Worm (Caenorhabditis elegans): ENCODE results near the gene F52E1.5.
A peak's percentile ranks its signal among the peaks of the same experiment; 100 is the strongest.

Gene F52E1.5

DNA sequence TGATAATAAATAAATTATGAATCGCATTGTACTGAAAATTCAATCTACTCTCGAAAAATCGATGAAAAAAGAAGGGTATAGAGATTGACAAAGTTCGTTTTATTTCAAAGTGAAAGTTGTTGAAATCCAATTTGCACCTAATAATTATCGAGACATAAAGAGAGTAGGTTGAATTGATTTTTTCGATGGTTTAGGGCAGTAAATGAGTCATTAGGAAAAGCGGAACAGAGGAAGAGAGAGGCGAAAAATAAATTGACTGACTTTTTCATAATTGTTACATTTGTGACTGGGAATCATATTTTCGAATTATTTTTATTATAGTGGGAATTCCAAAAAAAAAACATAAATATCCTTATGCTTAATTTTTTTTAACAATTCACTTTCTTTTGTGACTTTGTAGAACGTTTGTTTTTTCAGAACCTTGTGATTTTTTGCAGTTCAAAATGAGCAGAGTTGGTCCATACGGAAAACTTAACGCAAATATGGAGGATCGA, 15.1 kb downstream of the F52E1.5 start, which contains the start of the genes pho-6 and F52E1.3:
TSS of gene pho-6 (minus strand) at position 101 of the 494 bp plus-strand sequence.
TSS of gene F52E1.3 (plus strand) at position 444 of the 494 bp plus-strand sequence.
- TF ChIP-seq ceh-9 (tag; optimal IDR thresholded peaks at IDR 0.05) (no peak), lin-39 (tag; optimal IDR thresholded peaks at IDR 0.05) (no peak), mml-1 (tag; optimal IDR thresholded peaks at IDR 0.05) (no peak), fos-1 (tag; optimal IDR thresholded peaks at IDR 0.05) (no peak), elt-1 (tag; optimal IDR thresholded peaks at IDR 0.05) (no peak), fkh-2 (tag; optimal IDR thresholded peaks at IDR 0.05) (no peak), unc-39 (tag; optimal IDR thresholded peaks at IDR 0.05) (no peak), ceh-16 (tag; optimal IDR thresholded peaks at IDR 0.05) (no peak), daf-12 (tag; optimal IDR thresholded peaks at IDR 0.05) (no peak), pqm-1 (tag; optimal IDR thresholded peaks at IDR 0.05) (no peak), snpc-4 (tag; optimal IDR thresholded peaks at IDR 0.05) (no peak), nhr-67 (tag; optimal IDR thresholded peaks at IDR 0.05) (no peak), lin-15B (tag; optimal IDR thresholded peaks at IDR 0.05) (no peak), ZK546.5 (tag; optimal IDR thresholded peaks at IDR 0.05) (no peak), nhr-76 (tag; optimal IDR thresholded peaks at IDR 0.05) (no peak)

- TF ChIP-seq sea-2 (GFP tag; optimal IDR thresholded peaks at IDR 0.05) (no peak), nhr-76 (tag; optimal IDR thresholded peaks at IDR 0.05) (no peak), aly-2 (tag; optimal IDR thresholded peaks at IDR 0.05) (no peak), fkh-2 (tag; optimal IDR thresholded peaks at IDR 0.05) (no peak), ceh-16 (tag; optimal IDR thresholded peaks at IDR 0.05) (no peak), unc-62 (GFP tag; optimal IDR thresholded peaks at IDR 0.05) (no peak), ceh-82 (tag; optimal IDR thresholded peaks at IDR 0.05) (no peak), unc-39 (tag; optimal IDR thresholded peaks at IDR 0.05) (no peak), nhr-23 (tag; optimal IDR thresholded peaks at IDR 0.05) (no peak), snpc-4 (tag; optimal IDR thresholded peaks at IDR 0.05) (no peak), lsy-12 (tag; optimal IDR thresholded peaks at IDR 0.05) (no peak), fkh-10 (GFP tag; optimal IDR thresholded peaks at IDR 0.05) (no peak), mdl-1 (tag; optimal IDR thresholded peaks at IDR 0.05) (no peak)
Observed at ce11 chrV:8400808-8401207, 21.5 kb downstream of the F52E1.5 start.

- peak in 1 of 3 experiments; percentile 69 for TF ChIP-seq elt-3 (tag; optimal IDR thresholded peaks at IDR 0.05)
- TF ChIP-seq tbx-2 (tag; optimal IDR thresholded peaks at IDR 0.05), result no peak
Observed at ce11 chrV:8401267-8401666, 22.0 kb downstream of the F52E1.5 start.

- TF ChIP-seq nhr-12 (tag; optimal IDR thresholded peaks at IDR 0.05), result no peak
- peak; percentile 93 for TF ChIP-seq elt-2 (tag; optimal IDR thresholded peaks at IDR 0.05)
- TF ChIP-seq ceh-16 (tag; optimal IDR thresholded peaks at IDR 0.05), result no peak
- no peak for TF ChIP-seq pha-4 (tag; optimal IDR thresholded peaks at IDR 0.05)
- no peak for TF ChIP-seq snpc-4 (tag; optimal IDR thresholded peaks at IDR 0.05)
- peak; percentile 44 for TF ChIP-seq pqm-1 (tag; optimal IDR thresholded peaks at IDR 0.05)
Observed at ce11 chrV:8402392-8402791, 23.1 kb downstream of the F52E1.5 start, which contains the start of gene F52E1.9. Gene F52E1.9, minus strand, starts transcription at chrV:8402669.

DNA sequence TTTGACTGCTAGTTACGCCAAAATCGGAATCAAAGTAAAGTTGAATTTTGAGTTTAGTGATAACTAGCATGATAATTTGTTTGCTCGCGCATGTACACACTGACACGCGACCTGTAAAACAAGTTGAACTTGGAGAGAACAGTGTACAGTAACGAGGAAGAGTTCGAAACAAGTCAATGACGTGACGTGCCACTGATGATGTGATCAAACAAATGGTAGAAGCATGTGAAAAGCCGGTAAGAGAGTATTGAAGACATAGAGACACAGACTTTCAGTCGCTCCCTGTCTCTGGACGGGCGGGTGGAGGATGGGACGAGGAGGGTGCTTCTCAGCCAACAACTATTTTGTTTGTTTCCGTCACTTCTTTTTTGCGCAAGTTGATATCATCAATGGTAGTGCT, 23.8 kb downstream of the F52E1.5 start:
- no peak for TF ChIP-seq R02D3.7 (tag; optimal IDR thresholded peaks at IDR 0.05)
- no peak for TF ChIP-seq zag-1 (tag; optimal IDR thresholded peaks at IDR 0.05)
- TF ChIP-seq nhr-25 (tag; optimal IDR thresholded peaks at IDR 0.05), result peak; percentile 42
- no peak for TF ChIP-seq unc-39 (tag; optimal IDR thresholded peaks at IDR 0.05)
- TF ChIP-seq snpc-4 (tag; optimal IDR thresholded peaks at IDR 0.05), result no peak
- no peak for TF ChIP-seq ceh-82 (tag; optimal IDR thresholded peaks at IDR 0.05)
- TF ChIP-seq pqm-1 (tag; optimal IDR thresholded peaks at IDR 0.05), result peak; percentile 54
- no peak for TF ChIP-seq egl-27 (tag; optimal IDR thresholded peaks at IDR 0.05)
- no peak for TF ChIP-seq nhr-28 (tag; optimal IDR thresholded peaks at IDR 0.05)
- no peak for TF ChIP-seq mml-1 (tag; optimal IDR thresholded peaks at IDR 0.05)
- TF ChIP-seq hmg-11 (tag; optimal IDR thresholded peaks at IDR 0.05), result peak; percentile 32
- TF ChIP-seq nhr-77 (tag; optimal IDR thresholded peaks at IDR 0.05), result no peak
- TF ChIP-seq nhr-12 (tag; optimal IDR thresholded peaks at IDR 0.05), result no peak
- no peak for TF ChIP-seq lsy-12 (tag; optimal IDR thresholded peaks at IDR 0.05)
- no peak for TF ChIP-seq ceh-28 (tag; optimal IDR thresholded peaks at IDR 0.05)
- TF ChIP-seq nhr-43 (tag; optimal IDR thresholded peaks at IDR 0.05; ENCODE audit: poor library complexity, severe bottlenecking), result no peak
- TF ChIP-seq fkh-10 (GFP tag; optimal IDR thresholded peaks at IDR 0.05), result no peak
- TF ChIP-seq elt-2 (tag; optimal IDR thresholded peaks at IDR 0.05), result peak; percentile 62
- no peak for TF ChIP-seq nhr-237 (tag; optimal IDR thresholded peaks at IDR 0.05)
- peak; percentile 35 for TF ChIP-seq pha-4 (tag; optimal IDR thresholded peaks at IDR 0.05)
- no peak for TF ChIP-seq lin-39 (tag; optimal IDR thresholded peaks at IDR 0.05)
- peak; percentile 11 for TF ChIP-seq jun-1 (tag; optimal IDR thresholded peaks at IDR 0.05)
- TF ChIP-seq ztf-4 (tag; optimal IDR thresholded peaks at IDR 0.05), result no peak
- no peak for TF ChIP-seq daf-12 (tag; optimal IDR thresholded peaks at IDR 0.05)

All from whole organism, L3 larva.